Worm (Caenorhabditis elegans) whole organism, L1 larva: ENCODE results near the gene F22H10.1.

Experiments
- dsc-1 ChIP-seq: sonication (generic microtip); optimal IDR thresholded peaks from 2 replicates; lab custom pipeline; 2016; ENCODE audit warnings: mild to moderate bottlenecking, missing genetic modification characterization, missing compliant biosample characterization
- pag-3 ChIP-seq: sonication (generic microtip); optimal IDR thresholded peaks from 2 replicates; lab custom pipeline; 2017; ENCODE audit warnings: missing genetic modification characterization, mild to moderate bottlenecking, missing compliant biosample characterization, antibody characterized with exemption, borderline replicate concordance; ENCODE audit not compliant: insufficient read depth
- unc-62 ChIP-seq: fragments of 150-350 bp; optimal IDR thresholded peaks from 2 replicates; lab custom pipeline; 2014; ENCODE audit warnings: missing biosample characterization, missing genetic modification reagents, missing genetic modification characterization

- TF ChIP-seq pag-3 (tag; lab: Kevin White, UChicago) (no peak), dsc-1 (tag; lab: Kevin White, UChicago) (no peak), unc-62 (GFP tag; lab: Kevin White, UChicago) (no peak)
Measured at ce11 chrX:16737478-16737877, 35.2 kb downstream of the F22H10.1 start.
